Fruit fly (Drosophila melanogaster) whole organism, embryonic: ENCODE measurements around the gene CG12289.
A peak's percentile ranks its signal among the peaks of the same experiment; 100 is the strongest.

ENCODE experiments used
- Adf1 ChIP-seq: fragments of 200-800 bp; sonication (Bioruptor generic); IDR thresholded peaks from 2 replicates; pipeline ENCODE4 v1.3.6; 2022; ENCODE audit warnings: missing biosample characterization, missing genetic modification characterization
- Asciz ChIP-seq: fragments of 200-800 bp; sonication (Bioruptor generic); optimal IDR thresholded peaks from 2 replicates; lab custom pipeline; 2017; ENCODE audit warnings: missing biosample characterization, mild to moderate bottlenecking, missing genetic modification characterization, missing genetic modification reagents
- CG10147 ChIP-seq: fragments of 200-800 bp; sonication (Bioruptor generic); optimal IDR thresholded peaks from 2 replicates; lab custom pipeline; 2019; ENCODE audit warnings: missing biosample characterization, mild to moderate bottlenecking, missing genetic modification characterization, moderate library complexity
- CG1024 ChIP-seq: fragments of 200-800 bp; sonication (Bioruptor generic); IDR thresholded peaks from 2 replicates; pipeline ENCODE4 v1.3.6; 2022; ENCODE audit warnings: missing biosample characterization, missing genetic modification characterization
- CG10462 ChIP-seq: fragments of 200-800 bp; sonication (Bioruptor generic); optimal IDR thresholded peaks from 2 replicates; lab custom pipeline; 2016; ENCODE audit warnings: missing biosample characterization, missing genetic modification characterization
- CG11456 ChIP-seq: fragments of 200-800 bp; sonication (Bioruptor generic); IDR thresholded peaks from 3 replicates; pipeline ENCODE4 v1.3.6; 2022; ENCODE audit warnings: missing biosample characterization, missing genetic modification characterization
- CG14667 ChIP-seq: fragments of 200-800 bp; sonication (Bioruptor generic); IDR thresholded peaks from 2 replicates; pipeline ENCODE4 v1.3.6; 2022; ENCODE audit warnings: missing biosample characterization, missing genetic modification characterization
- CG14710 ChIP-seq: fragments of 200-800 bp; sonication (Bioruptor generic); optimal IDR thresholded peaks from 3 replicates; lab custom pipeline; 2019; ENCODE audit warnings: missing biosample characterization, mild to moderate bottlenecking, missing genetic modification characterization, moderate library complexity
- CG15514 ChIP-seq: fragments of 200-800 bp; sonication (Bioruptor generic); optimal IDR thresholded peaks from 3 replicates; lab custom pipeline; 2017; ENCODE audit warnings: missing biosample characterization, missing genetic modification characterization, mild to moderate bottlenecking, moderate library complexity, missing genetic modification reagents
- CG16863 ChIP-seq: fragments of 200-800 bp; sonication (Bioruptor generic); optimal IDR thresholded peaks from 3 replicates; lab custom pipeline; 2016; ENCODE audit warnings: missing biosample characterization, missing genetic modification characterization
- CG17328 ChIP-seq: fragments of 200-800 bp; sonication (Bioruptor generic); IDR thresholded peaks from 2 replicates; pipeline ENCODE4 v1.3.6; 2022; ENCODE audit warnings: missing biosample characterization, missing genetic modification characterization
- CG18619 ChIP-seq: fragments of 200-800 bp; sonication (Bioruptor generic); optimal IDR thresholded peaks from 3 replicates; lab custom pipeline; 2017; ENCODE audit warnings: missing biosample characterization, mild to moderate bottlenecking, missing genetic modification characterization
- CG2120 ChIP-seq: fragments of 200-800 bp; sonication (Bioruptor generic); optimal IDR thresholded peaks from 3 replicates; lab custom pipeline; 2016; ENCODE audit warnings: missing biosample characterization, missing genetic modification characterization
- CG2129 ChIP-seq: fragments of 200-800 bp; sonication (Bioruptor generic); IDR thresholded peaks from 2 replicates; pipeline ENCODE4 v1.3.6; 2022; ENCODE audit warnings: missing biosample characterization, missing genetic modification characterization; ENCODE audit not compliant: partially characterized antibody
- CG2678 ChIP-seq: fragments of 200-800 bp; sonication (Bioruptor generic); optimal IDR thresholded peaks from 3 replicates; lab custom pipeline; 2019; ENCODE audit warnings: missing biosample characterization, mild to moderate bottlenecking, missing genetic modification characterization, moderate library complexity
- CG3726 ChIP-seq: fragments of 200-800 bp; sonication (Bioruptor generic); IDR thresholded peaks from 3 replicates; pipeline ENCODE4, ENCODE4 v1.3.6; 2022; ENCODE audit warnings: missing biosample characterization, missing genetic modification characterization
- CG4730 ChIP-seq: fragments of 200-800 bp; sonication (Bioruptor generic); IDR thresholded peaks from 2 replicates; pipeline ENCODE4 v1.3.6; 2022; ENCODE audit warnings: missing biosample characterization, missing genetic modification characterization
- CG6689 ChIP-seq: fragments of 200-800 bp; sonication (Bioruptor generic); IDR thresholded peaks from 2 replicates; pipeline ENCODE4 v1.3.6; 2022; ENCODE audit warnings: missing biosample characterization, missing genetic modification characterization
- CG7786 ChIP-seq: fragments of 200-800 bp; sonication (Bioruptor generic); optimal IDR thresholded peaks from 2 replicates; lab custom pipeline; 2016; ENCODE audit warnings: missing biosample characterization, missing genetic modification characterization
- CG8089 ChIP-seq: fragments of 200-800 bp; sonication (Bioruptor generic); optimal IDR thresholded peaks from 3 replicates; lab custom pipeline; 2016; ENCODE audit warnings: missing biosample characterization, missing genetic modification characterization
- CG8388 ChIP-seq: fragments of 200-800 bp; sonication (Bioruptor generic); optimal IDR thresholded peaks from 2 replicates; lab custom pipeline; 2019; ENCODE audit warnings: missing biosample characterization, mild to moderate bottlenecking, missing genetic modification characterization, moderate library complexity
- CG8765 ChIP-seq: fragments of 200-800 bp; sonication (Bioruptor generic); IDR thresholded peaks from 2 replicates; pipeline ENCODE4 v1.3.6; 2022; ENCODE audit warnings: missing biosample characterization, missing genetic modification characterization
- CTCF ChIP-seq: fragments of 200-800 bp; sonication (Bioruptor generic); optimal IDR thresholded peaks from 2 replicates; lab custom pipeline; 2017; ENCODE audit warnings: missing biosample characterization, mild to moderate bottlenecking, missing genetic modification characterization, moderate library complexity
- Dip2 ChIP-seq: fragments of 200-800 bp; sonication (Bioruptor generic); IDR thresholded peaks from 2 replicates; pipeline ENCODE4 v1.3.6; 2022; ENCODE audit warnings: missing biosample characterization, missing genetic modification characterization
- ERR ChIP-seq: fragments of 200-800 bp; sonication (Bioruptor generic); optimal IDR thresholded peaks from 2 replicates; lab custom pipeline; 2016; ENCODE audit warnings: missing biosample characterization, missing genetic modification characterization
- Fer3 ChIP-seq: fragments of 200-800 bp; sonication (Bioruptor generic); optimal IDR thresholded peaks from 2 replicates; lab custom pipeline; 2018; ENCODE audit warnings: missing biosample characterization, mild to moderate bottlenecking, missing genetic modification characterization, moderate library complexity
- HLH54F ChIP-seq: fragments of 200-800 bp; sonication (Bioruptor generic); optimal IDR thresholded peaks from 3 replicates; lab custom pipeline; 2016; ENCODE audit warnings: missing biosample characterization, missing genetic modification characterization
- Hmx ChIP-seq: fragments of 200-800 bp; sonication (Bioruptor generic); optimal IDR thresholded peaks from 2 replicates; lab custom pipeline; 2016; ENCODE audit warnings: missing biosample characterization, missing genetic modification characterization
- Hsf ChIP-seq: fragments of 200-800 bp; sonication (Bioruptor generic); optimal IDR thresholded peaks from 3 replicates; lab custom pipeline; 2016; ENCODE audit warnings: missing biosample characterization, missing genetic modification characterization
- Lhr ChIP-seq: fragments of 200-800 bp; sonication (Bioruptor generic); optimal IDR thresholded peaks from 3 replicates; lab custom pipeline; 2017; ENCODE audit warnings: mild to moderate bottlenecking, missing biosample characterization, missing genetic modification reagents, missing genetic modification characterization
- Poxn ChIP-seq: fragments of 200-800 bp; sonication (Bioruptor generic); IDR thresholded peaks from 2 replicates; pipeline ENCODE4 v1.3.6; 2022; ENCODE audit warnings: missing biosample characterization, missing genetic modification characterization
- aop ChIP-seq: fragments of 200-800 bp; sonication (Bioruptor generic); IDR thresholded peaks from 2 replicates; pipeline ENCODE4 v1.3.6; 2022; ENCODE audit warnings: missing biosample characterization, missing genetic modification characterization
- bab2 ChIP-seq: fragments of 200-800 bp; sonication (Bioruptor generic); optimal IDR thresholded peaks from 2 replicates; lab custom pipeline; 2016; ENCODE audit warnings: missing biosample characterization, missing genetic modification characterization
- cas ChIP-seq: fragments of 200-800 bp; sonication (Bioruptor generic); IDR thresholded peaks from 2 replicates; pipeline ENCODE4 v1.3.6; 2022; ENCODE audit warnings: missing biosample characterization, missing genetic modification characterization
- caup ChIP-seq: fragments of 200-800 bp; sonication (Bioruptor generic); optimal IDR thresholded peaks from 3 replicates; lab custom pipeline; 2017; ENCODE audit warnings: missing biosample characterization, mild to moderate bottlenecking, missing genetic modification characterization, moderate library complexity; ENCODE audit not compliant: severe bottlenecking
- crc ChIP-seq: fragments of 200-800 bp; sonication (Bioruptor generic); optimal IDR thresholded peaks from 2 replicates; lab custom pipeline; 2016; ENCODE audit warnings: missing biosample characterization, missing genetic modification characterization
- dimm ChIP-seq: fragments of 200-800 bp; sonication (Bioruptor generic); IDR thresholded peaks from 2 replicates; pipeline ENCODE4 v1.3.6; 2022; ENCODE audit warnings: missing biosample characterization, missing genetic modification characterization
- dmrt99B ChIP-seq: fragments of 200-800 bp; sonication (Bioruptor generic); optimal IDR thresholded peaks from 2 replicates; lab custom pipeline; 2018; ENCODE audit warnings: missing biosample characterization, mild to moderate bottlenecking, missing genetic modification characterization, moderate library complexity
- eve ChIP-seq, 2 experiments: fragments of >200 bp; optimal IDR thresholded peaks; 2 replicates each; lab custom pipeline; 2017; ENCODE audit warnings: missing biosample characterization in 2 of 2, missing genetic modification characterization in 2 of 2
- ftz-f1 ChIP-seq: fragments of 200-800 bp; sonication (Bioruptor generic); optimal IDR thresholded peaks from 2 replicates; lab custom pipeline; 2016; ENCODE audit warnings: missing biosample characterization, missing genetic modification characterization
- hth ChIP-seq: fragments of >200 bp; optimal IDR thresholded peaks from 2 replicates; lab custom pipeline; 2017; ENCODE audit warnings: inconsistent platforms
- ken ChIP-seq: fragments of 200-800 bp; sonication (Bioruptor generic); IDR thresholded peaks from 3 replicates; pipeline ENCODE4 v1.3.6; 2022; ENCODE audit warnings: missing biosample characterization, missing genetic modification characterization
- pan ChIP-seq, 4 experiments: fragments of >200 bp in 3 of 4; fragments of 200-800 bp in 1 of 4; sonication (Bioruptor generic) in 1 of 4; optimal IDR thresholded peaks in 3 of 4; IDR thresholded peaks in 1 of 4; 2 replicates each; pipeline versions ENCODE4 v1.3.6 to Lab custom; 2017 to 2022; ENCODE audit warnings: missing biosample characterization in 2 of 4, missing genetic modification characterization in 2 of 4, mixed read lengths in 1 of 4
- phol ChIP-seq: fragments of 200-800 bp; sonication (Bioruptor generic); optimal IDR thresholded peaks from 3 replicates; lab custom pipeline; 2018; ENCODE audit warnings: missing biosample characterization, mild to moderate bottlenecking, missing genetic modification characterization, moderate library complexity
- shn ChIP-seq: fragments of 200-800 bp; sonication (Bioruptor generic); optimal IDR thresholded peaks from 3 replicates; lab custom pipeline; 2016; ENCODE audit warnings: missing biosample characterization, missing genetic modification characterization
- sob ChIP-seq: fragments of 200-800 bp; sonication (Bioruptor generic); IDR thresholded peaks from 2 replicates; pipeline ENCODE4 v1.3.6; 2022; ENCODE audit warnings: missing biosample characterization, missing genetic modification characterization
- sr ChIP-seq: fragments of 200-800 bp; sonication (Bioruptor generic); IDR thresholded peaks from 3 replicates; pipeline ENCODE4 v1.3.6; 2022; ENCODE audit warnings: missing biosample characterization, missing genetic modification characterization
- tio ChIP-seq: fragments of 200-800 bp; sonication (Bioruptor generic); optimal IDR thresholded peaks from 2 replicates; lab custom pipeline; 2017; ENCODE audit warnings: missing biosample characterization, missing genetic modification characterization, inconsistent platforms

Gene CG12289

dm6 chr3L:11408282-11409047 is 49.8 kb downstream of the CG12289 start (continued):
- TF ChIP-seq aop (GFP tag; lab: Robert Waterston, UW) (no peak), CG4730 (GFP tag; lab: Robert Waterston, UW) (no peak), eve (GFP tag; optimal IDR thresholded peaks at IDR 0.05; lab: Kevin White, UChicago) (peak in 1 of 2 experiments; percentile 35), CG3726 (GFP tag; lab: Robert Waterston, UW) (no peak), shn (GFP tag; lab: Kevin White, UChicago) (no peak), hth (lab: Kevin White, UChicago) (no peak), CG10147 (GFP tag; lab: Kevin White, UChicago) (no peak), CG2120 (GFP tag; lab: Kevin White, UChicago) (peak; percentile 19), sob (GFP tag; lab: Robert Waterston, UW) (no peak), CG6689 (GFP tag; lab: Robert Waterston, UW) (peak; percentile 43; the same call in 1 of the 2 replicates), CG2678 (tag; lab: Kevin White, UChicago) (peak; percentile 49), Hmx (GFP tag; lab: Kevin White, UChicago) (no peak), CG2129 (GFP tag; lab: Robert Waterston, UW) (no peak), CG7786 (GFP tag; lab: Kevin White, UChicago) (peak; percentile 35), CG14667 (GFP tag; lab: Robert Waterston, UW) (no peak), Poxn (GFP tag; lab: Robert Waterston, UW) (no peak), HLH54F (GFP tag; lab: Kevin White, UChicago) (no peak), CG18619 (GFP tag; lab: Kevin White, UChicago) (no peak), CG14710 (tag; lab: Kevin White, UChicago) (peak; percentile 38), CG11456 (GFP tag; lab: Robert Waterston, UW) (no peak), Asciz (GFP tag; lab: Kevin White, UChicago) (peak; percentile 41), CTCF (GFP tag; lab: Kevin White, UChicago) (no peak), dimm (no peak), Lhr (GFP tag; lab: Kevin White, UChicago) (no peak), Hsf (GFP tag; lab: Kevin White, UChicago) (peak; percentile 5), Fer3 (no peak), cas (GFP tag; lab: Robert Waterston, UW) (no peak), CG16863 (GFP tag; lab: Kevin White, UChicago) (no peak), phol (peak; percentile 64), Dip2 (GFP tag; lab: Robert Waterston, UW) (no peak), CG17328 (GFP tag; lab: Robert Waterston, UW) (0 out of 2 replicates have a peak, but pooled peaks have one; percentile 19), CG1024 (GFP tag; lab: Robert Waterston, UW) (no peak), sr (GFP tag; lab: Robert Waterston, UW) (no peak), CG8388 (peak; percentile 32), CG8089 (GFP tag; lab: Kevin White, UChicago) (peak; percentile 36), dmrt99B (tag; lab: Kevin White, UChicago) (peak; percentile 64), CG10462 (GFP tag; lab: Kevin White, UChicago) (no peak), ken (GFP tag; lab: Robert Waterston, UW) (no peak; the same call in 2 of the 3 replicates), crc (GFP tag; lab: Kevin White, UChicago) (no peak), tio (GFP tag; lab: Kevin White, UChicago) (peak; percentile 2), caup (no peak), ERR (GFP tag; lab: Kevin White, UChicago) (no peak), CG15514 (GFP tag; lab: Kevin White, UChicago) (no peak), ftz-f1 (no peak), pan (optimal IDR thresholded peaks at IDR 0.05; lab: Kevin White, UChicago) (no peak), pan (GFP tag; optimal IDR thresholded peaks at IDR 0.05 in 1 of 2, IDR thresholded peaks at IDR 0.05 in 1 of 2) (no peak), bab2 (peak; percentile 51), Adf1 (no peak), CG8765 (GFP tag; lab: Robert Waterston, UW) (no peak)
- TF ChIP-seq, all 482 proteins: peak for 115
